Fruit fly (Drosophila melanogaster) whole organism, wandering third instar larva: ENCODE results near the gene CG43760.

Experiments used
- Jra ChIP-seq: sonication (Bioruptor generic); optimal IDR thresholded peaks from 2 replicates; lab custom pipeline; 2016; ENCODE audit warnings: missing biosample characterization, missing genetic modification characterization
- N ChIP-seq: fragments of >200 bp; optimal IDR thresholded peaks from 2 replicates; lab custom pipeline; 2018; ENCODE audit warnings: missing biosample characterization, missing external identifiers, missing genetic modification characterization
- dl ChIP-seq, 2 experiments: fragments of 175-275, 200-275 bp in 1 of 2; fragments of 200-275 bp in 1 of 2; sonication (Bioruptor generic); optimal IDR thresholded peaks; lab custom pipeline; 2018; ENCODE audit warnings: mild to moderate bottlenecking in 2 of 2, missing biosample characterization in 2 of 2, missing genetic modification characterization in 2 of 2, moderate library complexity in 2 of 2; ENCODE audit not compliant: partially characterized antibody in 2 of 2, insufficient read depth in 1 of 2
- h ChIP-seq: fragments of 200-800 bp; sonication (Bioruptor generic); optimal IDR thresholded peaks from 3 replicates; lab custom pipeline; 2016; ENCODE audit warnings: missing biosample characterization, mild to moderate bottlenecking, missing genetic modification characterization
- jim ChIP-seq: fragments of 175-275, 200-325 bp; sonication (Bioruptor generic); optimal IDR thresholded peaks from 2 replicates; lab custom pipeline; 2016; ENCODE audit warnings: missing biosample characterization, mild to moderate bottlenecking, missing genetic modification characterization
- psq ChIP-seq: fragments of 200-800 bp; sonication (Bioruptor generic); optimal IDR thresholded peaks from 3 replicates; lab custom pipeline; 2017; ENCODE audit warnings: missing biosample characterization, mild to moderate bottlenecking, missing genetic modification characterization, moderate library complexity
- usp ChIP-seq: fragments of >200 bp; optimal IDR thresholded peaks from 2 replicates; lab custom pipeline; 2017; ENCODE audit warnings: missing biosample characterization, missing genetic modification characterization
- woc ChIP-seq: sonication (Bioruptor generic); optimal IDR thresholded peaks from 2 replicates; lab custom pipeline; 2016; ENCODE audit warnings: missing biosample characterization, mild to moderate bottlenecking, missing genetic modification characterization

DNA sequence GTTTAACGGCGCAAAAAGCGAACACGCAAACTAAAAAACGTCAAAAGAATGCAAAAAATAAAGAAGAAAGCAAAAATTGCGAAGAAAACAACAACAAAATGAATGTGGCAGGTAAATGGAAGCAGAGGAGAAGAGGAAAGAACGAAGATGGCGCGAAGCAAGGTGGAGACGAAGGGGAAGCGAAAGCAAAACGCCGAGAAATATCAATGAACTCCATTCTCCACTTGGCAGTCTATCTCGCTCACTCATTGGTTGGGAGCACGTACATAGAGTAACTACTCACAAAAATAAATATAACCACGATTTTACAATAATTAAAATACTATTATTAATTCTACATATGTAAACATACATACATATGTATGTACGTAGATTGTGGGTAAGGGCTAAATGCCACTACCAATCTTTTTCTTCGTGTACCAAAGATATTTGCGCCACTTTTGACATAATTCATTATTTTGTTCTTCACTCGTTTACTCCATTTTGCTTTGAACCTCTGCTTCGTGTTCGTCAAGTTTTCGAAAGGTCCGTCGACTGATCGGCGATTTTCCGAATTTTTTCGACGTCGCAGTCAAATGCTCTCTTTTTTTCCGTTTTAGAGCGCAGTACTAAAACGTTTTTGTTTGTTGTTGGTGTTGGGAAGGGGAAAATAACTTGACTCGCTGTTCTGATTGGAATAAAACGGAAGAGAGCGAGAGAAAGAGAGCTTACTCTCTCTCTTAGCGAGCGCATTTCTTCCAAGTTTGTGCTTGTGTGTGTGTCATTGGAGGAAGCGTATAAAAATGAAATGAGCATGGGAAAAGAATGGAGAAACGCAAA is 31.4 kb downstream of the CG43760 start:
- TF ChIP-seq psq (GFP tag; lab: Kevin White, UChicago) = peak; percentile 97
- TF ChIP-seq usp (GFP tag; lab: Kevin White, UChicago) = no peak
- no peak for TF ChIP-seq Jra (GFP tag; lab: Kevin White, UChicago)
- TF ChIP-seq woc (GFP tag; lab: Kevin White, UChicago) = no peak
- TF ChIP-seq N (GFP tag; lab: Kevin White, UChicago) = no peak
- TF ChIP-seq jim (GFP tag; lab: Kevin White, UChicago) = no peak
- TF ChIP-seq h (GFP tag; lab: Kevin White, UChicago) = no peak
- peak; percentile 76 to 79 for TF ChIP-seq dl (GFP tag; optimal IDR thresholded peaks at IDR 0.05; lab: Kevin White, UChicago; ENCODE audit: insufficient read depth in 1 of 2, partially characterized antibody in 2 of 2)
